Worm (Caenorhabditis elegans) whole organism, L1 larva: ENCODE measurements around the gene F54F2.7.

Experiments
- F16B12.6 ChIP-seq: fragments of 150-350 bp; optimal IDR thresholded peaks from 2 replicates; lab custom pipeline; 2014; ENCODE audit warnings: missing biosample characterization, missing genetic modification characterization
- Y116A8C.19 ChIP-seq: sonication (generic microtip); optimal IDR thresholded peaks from 2 replicates; lab custom pipeline; 2016; ENCODE audit warnings: missing compliant biosample characterization, missing genetic modification characterization, borderline replicate concordance
- aha-1 ChIP-seq: fragments of 150-350 bp; optimal IDR thresholded peaks from 2 replicates; lab custom pipeline; 2014; ENCODE audit warnings: missing biosample characterization, missing genetic modification characterization
- alr-1 ChIP-seq: fragments of 200-800 bp; sonication (Bioruptor generic); optimal IDR thresholded peaks from 2 replicates; lab custom pipeline; 2018; ENCODE audit warnings: borderline replicate concordance, mild to moderate bottlenecking, missing genetic modification characterization, missing compliant biosample characterization
- ama-1 ChIP-seq: fragments of 150-350 bp; optimal IDR thresholded peaks from 2 replicates; lab custom pipeline; 2014
- ceh-8 ChIP-seq: fragments of 200-800 bp; sonication (Bioruptor generic); optimal IDR thresholded peaks from 2 replicates; lab custom pipeline; 2018; ENCODE audit warnings: mild to moderate bottlenecking, missing genetic modification characterization, moderate library complexity, missing compliant biosample characterization
- ceh-90 ChIP-seq: sonication (generic microtip); optimal IDR thresholded peaks from 2 replicates; lab custom pipeline; 2016; ENCODE audit warnings: missing genetic modification characterization, missing compliant biosample characterization
- ces-1 ChIP-seq: fragments of 150-350 bp; optimal IDR thresholded peaks from 2 replicates; lab custom pipeline; 2014; ENCODE audit warnings: missing biosample characterization, missing genetic modification reagents, missing genetic modification characterization
- dsc-1 ChIP-seq: sonication (generic microtip); optimal IDR thresholded peaks from 2 replicates; lab custom pipeline; 2016; ENCODE audit warnings: mild to moderate bottlenecking, missing genetic modification characterization, missing compliant biosample characterization
- efl-3 ChIP-seq: fragments of 200-800 bp; sonication (Bioruptor generic); optimal IDR thresholded peaks from 2 replicates; lab custom pipeline; 2018; ENCODE audit warnings: mild to moderate bottlenecking, missing genetic modification characterization, missing compliant biosample characterization
- egl-13 ChIP-seq: sonication (generic microtip); optimal IDR thresholded peaks from 2 replicates; lab custom pipeline; 2016; ENCODE audit warnings: missing genotype, missing genetic modification reagents, missing genetic modification characterization, missing compliant biosample characterization
- elt-2 ChIP-seq: sonication (generic microtip); optimal IDR thresholded peaks from 2 replicates; lab custom pipeline; 2016; ENCODE audit warnings: missing genetic modification characterization, mild to moderate bottlenecking, inconsistent platforms, missing compliant biosample characterization, missing genetic modification reagents
- ets-5 ChIP-seq: fragments of 200-800 bp; sonication (Bioruptor generic); IDR thresholded peaks from 2 replicates; pipeline ENCODE4 v1.3.6; 2022; ENCODE audit warnings: missing genetic modification characterization, missing compliant biosample characterization
- fkh-10 ChIP-seq: sonication (generic microtip); optimal IDR thresholded peaks from 2 replicates; lab custom pipeline; 2017; ENCODE audit warnings: missing biosample characterization, missing genetic modification reagents, missing genetic modification characterization
- fkh-4 ChIP-seq: sonication (generic microtip); optimal IDR thresholded peaks from 2 replicates; lab custom pipeline; 2016; ENCODE audit warnings: missing compliant biosample characterization, missing genetic modification characterization, borderline replicate concordance
- grh-1 ChIP-seq: fragments of 200-800 bp; sonication (Bioruptor generic); IDR thresholded peaks from 2 replicates; pipeline ENCODE4 v1.3.6; 2022; ENCODE audit warnings: missing genetic modification reagents, missing genetic modification characterization, missing compliant biosample characterization
- hlh-4 ChIP-seq: sonication (generic microtip); optimal IDR thresholded peaks from 2 replicates; lab custom pipeline; 2016; ENCODE audit warnings: mild to moderate bottlenecking, missing genetic modification characterization, missing compliant biosample characterization
- isw-1 ChIP-seq: fragments of 200-800 bp; sonication (Bioruptor generic); IDR thresholded peaks from 2 replicates; pipeline ENCODE4 v1.3.6; 2022; ENCODE audit warnings: missing genetic modification characterization, missing compliant biosample characterization
- lin-13 ChIP-seq: fragments of 150-350 bp; optimal IDR thresholded peaks from 2 replicates; lab custom pipeline; 2014; ENCODE audit warnings: missing biosample characterization, missing genetic modification reagents, missing genetic modification characterization
- lin-14 ChIP-seq: fragments of 200-800 bp; sonication (Bioruptor generic); optimal IDR thresholded peaks from 2 replicates; lab custom pipeline; 2018; ENCODE audit warnings: mild to moderate bottlenecking, missing genetic modification characterization, moderate library complexity, missing compliant biosample characterization
- lin-39 ChIP-seq: fragments of 150-350 bp; optimal IDR thresholded peaks from 2 replicates; lab custom pipeline; 2014; ENCODE audit warnings: missing biosample characterization, missing genetic modification reagents, missing genetic modification characterization
- lsy-2 ChIP-seq, 2 experiments: fragments of 150-350 bp; optimal IDR thresholded peaks; 2 replicates each; lab custom pipeline; 2014; ENCODE audit warnings: missing biosample characterization in 2 of 2, missing genetic modification characterization in 2 of 2
- mab-9 ChIP-seq: fragments of 200-800 bp; sonication (Bioruptor generic); IDR thresholded peaks from 2 replicates; pipeline ENCODE4 v1.3.6; 2022; ENCODE audit warnings: missing genetic modification reagents, missing genetic modification characterization, missing compliant biosample characterization
- mdl-1 ChIP-seq, 2 experiments: fragments of 150-350 bp; optimal IDR thresholded peaks; 2 replicates each; lab custom pipeline; 2014 to 2017; ENCODE audit warnings: missing biosample characterization in 2 of 2, missing genetic modification characterization in 2 of 2, inconsistent platforms in 1 of 2
- mef-2 ChIP-seq: fragments of 150-350 bp; optimal IDR thresholded peaks from 2 replicates; lab custom pipeline; 2014; ENCODE audit warnings: missing biosample characterization, missing genetic modification characterization
- nhr-11 ChIP-seq: fragments of 150-350 bp; optimal IDR thresholded peaks from 2 replicates; lab custom pipeline; 2014; ENCODE audit warnings: missing biosample characterization, missing genetic modification characterization
- nhr-20 ChIP-seq: sonication (generic microtip); optimal IDR thresholded peaks from 2 replicates; lab custom pipeline; 2016; ENCODE audit warnings: mild to moderate bottlenecking, missing genetic modification characterization, missing compliant biosample characterization
- nhr-237 ChIP-seq: fragments of 150-350 bp; optimal IDR thresholded peaks from 2 replicates; lab custom pipeline; 2014; ENCODE audit warnings: missing biosample characterization, missing genetic modification characterization
- nhr-28 ChIP-seq: fragments of 150-350 bp; optimal IDR thresholded peaks from 2 replicates; lab custom pipeline; 2014; ENCODE audit warnings: missing biosample characterization, missing genetic modification characterization
- nhr-71 ChIP-seq: sonication (generic microtip); optimal IDR thresholded peaks from 2 replicates; lab custom pipeline; 2016; ENCODE audit warnings: mild to moderate bottlenecking, missing genetic modification characterization, moderate library complexity, missing compliant biosample characterization
- nhr-76 ChIP-seq: sonication (generic microtip); optimal IDR thresholded peaks from 2 replicates; lab custom pipeline; 2017; ENCODE audit warnings: missing biosample characterization, missing genetic modification characterization
- nhr-84 ChIP-seq: sonication (generic microtip); optimal IDR thresholded peaks from 2 replicates; lab custom pipeline; 2017; ENCODE audit warnings: missing biosample characterization, missing genetic modification characterization
- nhr-90 ChIP-seq: sonication (generic microtip); optimal IDR thresholded peaks from 2 replicates; lab custom pipeline; 2016; ENCODE audit warnings: mild to moderate bottlenecking, missing genetic modification characterization, missing compliant biosample characterization; ENCODE audit not compliant: poor library complexity
- pag-3 ChIP-seq: sonication (generic microtip); optimal IDR thresholded peaks from 2 replicates; lab custom pipeline; 2017; ENCODE audit warnings: missing genetic modification characterization, mild to moderate bottlenecking, missing compliant biosample characterization, antibody characterized with exemption, borderline replicate concordance; ENCODE audit not compliant: insufficient read depth
- pqm-1 ChIP-seq: sonication (generic microtip); optimal IDR thresholded peaks from 3 replicates; lab custom pipeline; 2017; ENCODE audit warnings: missing biosample characterization, missing genetic modification characterization
- rnt-1 ChIP-seq: sonication (generic microtip); optimal IDR thresholded peaks from 2 replicates; lab custom pipeline; 2016; ENCODE audit warnings: mild to moderate bottlenecking, missing genetic modification characterization, moderate library complexity, missing compliant biosample characterization
- skn-1 ChIP-seq: fragments of 150-350 bp; optimal IDR thresholded peaks from 2 replicates; lab custom pipeline; 2014; ENCODE audit warnings: missing biosample characterization, missing genetic modification characterization
- snu-23 ChIP-seq: sonication (generic microtip); optimal IDR thresholded peaks from 2 replicates; lab custom pipeline; 2016; ENCODE audit warnings: missing genetic modification characterization, missing compliant biosample characterization
- sptf-1 ChIP-seq: fragments of 150-350 bp; optimal IDR thresholded peaks from 2 replicates; lab custom pipeline; 2014; ENCODE audit warnings: missing biosample characterization, missing genetic modification characterization
- tbx-2 ChIP-seq: sonication (generic microtip); optimal IDR thresholded peaks from 2 replicates; lab custom pipeline; 2016; ENCODE audit warnings: missing genetic modification characterization, missing compliant biosample characterization
- tlp-1 ChIP-seq: fragments of 150-350 bp; optimal IDR thresholded peaks from 2 replicates; lab custom pipeline; 2014; ENCODE audit warnings: missing biosample characterization, missing genetic modification characterization
- unc-130 ChIP-seq: fragments of 150-350 bp; optimal IDR thresholded peaks from 2 replicates; lab custom pipeline; 2017; ENCODE audit warnings: missing biosample characterization, missing genetic modification characterization, inconsistent platforms
- unc-30 ChIP-seq: sonication (generic microtip); optimal IDR thresholded peaks from 2 replicates; lab custom pipeline; 2017; ENCODE audit warnings: missing biosample characterization, missing genetic modification characterization
- unc-62 ChIP-seq: fragments of 150-350 bp; optimal IDR thresholded peaks from 2 replicates; lab custom pipeline; 2014; ENCODE audit warnings: missing biosample characterization, missing genetic modification reagents, missing genetic modification characterization
- unc-86 ChIP-seq: sonication (generic microtip); optimal IDR thresholded peaks from 2 replicates; lab custom pipeline; 2016; ENCODE audit warnings: missing genetic modification characterization, missing compliant biosample characterization
- unc-98 ChIP-seq: fragments of 200-800 bp; sonication (Bioruptor generic); IDR thresholded peaks from 2 replicates; pipeline ENCODE4 v1.3.6; 2022; ENCODE audit warnings: missing genetic modification characterization, missing compliant biosample characterization
- vab-15 ChIP-seq: sonication (generic microtip); optimal IDR thresholded peaks from 2 replicates; lab custom pipeline; 2017; ENCODE audit warnings: missing genotype, mild to moderate bottlenecking, missing genetic modification characterization, missing compliant biosample characterization
- zag-1 ChIP-seq: fragments of 150-350 bp; optimal IDR thresholded peaks from 2 replicates; lab custom pipeline; 2014; ENCODE audit warnings: missing biosample characterization, missing genetic modification characterization
- zip-4 ChIP-seq: fragments of 200-800 bp; sonication (Bioruptor generic); optimal IDR thresholded peaks from 2 replicates; lab custom pipeline; 2018; ENCODE audit warnings: mild to moderate bottlenecking, missing genetic modification characterization, moderate library complexity, missing compliant biosample characterization
- ztf-11 ChIP-seq, 2 experiments: sonication (generic microtip); optimal IDR thresholded peaks; 2 replicates each; lab custom pipeline; 2016 to 2017; ENCODE audit warnings: missing genetic modification characterization in 2 of 2, missing biosample characterization in 1 of 2, missing compliant biosample characterization in 1 of 2
- ztf-4 ChIP-seq: fragments of 150-350 bp; optimal IDR thresholded peaks from 2 replicates; lab custom pipeline; 2014; ENCODE audit warnings: missing biosample characterization, missing genetic modification characterization

Gene F54F2.7

ce11 chrIII:8799964-8800795, 7.0 kb downstream of the F54F2.7 start, which contains the start of gene F54F2.6 (continued):
- no peak for TF ChIP-seq alr-1 (tag; lab: Kevin White, UChicago)
- peak; percentile 86 for TF ChIP-seq nhr-11 (tag; lab: Kevin White, UChicago)
- peak; percentile 73 for TF ChIP-seq isw-1 (GFP tag; lab: Robert Waterston, UW)
- TF ChIP-seq ets-5, result no peak
- TF ChIP-seq mab-9, result peak; percentile 76
- TF ChIP-seq nhr-76 (tag; lab: Kevin White, UChicago), result peak; percentile 32
- peak; percentile 71 for TF ChIP-seq zag-1 (tag; lab: Kevin White, UChicago)
- TF ChIP-seq unc-86 (tag; lab: Kevin White, UChicago), result peak; percentile 98
- no peak for TF ChIP-seq sptf-1 (tag; lab: Kevin White, UChicago)
- no peak for TF ChIP-seq ces-1 (GFP tag; lab: Kevin White, UChicago)
- no peak for TF ChIP-seq ama-1 (lab: Kevin White, UChicago)
- no peak for TF ChIP-seq efl-3
- peak; percentile 93 for TF ChIP-seq egl-13
- peak; percentile 90 for TF ChIP-seq fkh-10 (GFP tag; lab: Kevin White, UChicago)
- no peak for TF ChIP-seq tlp-1 (tag; lab: Kevin White, UChicago)
- TF ChIP-seq lin-14 (GFP tag; lab: Kevin White, UChicago), result peak; percentile 100
- peak; percentile 53 for TF ChIP-seq zip-4 (GFP tag; lab: Kevin White, UChicago)
- TF ChIP-seq fkh-4, result peak; percentile 79
- peak; percentile 54 for TF ChIP-seq nhr-90 (tag; lab: Kevin White, UChicago)
- TF ChIP-seq skn-1 (tag; lab: Kevin White, UChicago), result no peak
- TF ChIP-seq nhr-20, result peak; percentile 90
- TF ChIP-seq unc-62 (GFP tag; lab: Kevin White, UChicago), result peak; percentile 69
- TF ChIP-seq unc-30 (tag; lab: Kevin White, UChicago), result peak; percentile 20
- TF ChIP-seq dsc-1 (tag; lab: Kevin White, UChicago), result peak; percentile 89
- TF ChIP-seq unc-98 (GFP tag; lab: Robert Waterston, UW), result no peak; the same call in 1 of the 2 replicates
- peak; percentile 90 for TF ChIP-seq snu-23 (GFP tag; lab: Kevin White, UChicago)
- TF ChIP-seq nhr-71 (tag; lab: Kevin White, UChicago), result peak; percentile 98
- TF ChIP-seq nhr-84, result no peak
- no peak for TF ChIP-seq pqm-1 (tag; lab: Kevin White, UChicago)
- peak; percentile 84 to 89 for TF ChIP-seq lsy-2 (tag; optimal IDR thresholded peaks at IDR 0.05; lab: Kevin White, UChicago)
- TF ChIP-seq pag-3 (tag; lab: Kevin White, UChicago), result no peak
- no peak for TF ChIP-seq hlh-4 (tag; lab: Kevin White, UChicago)
- peak in 1 of 2 experiments; percentile 61 for TF ChIP-seq ztf-11 (tag; optimal IDR thresholded peaks at IDR 0.05; lab: Kevin White, UChicago)
- peak; percentile 89 for TF ChIP-seq ztf-4 (tag; lab: Kevin White, UChicago)
- peak; percentile 64 to 94 for TF ChIP-seq mdl-1 (tag; optimal IDR thresholded peaks at IDR 0.05; lab: Kevin White, UChicago)
- peak; percentile 97 for TF ChIP-seq tbx-2 (tag; lab: Kevin White, UChicago)
- TF ChIP-seq ceh-90 (tag; lab: Kevin White, UChicago), result peak; percentile 17
- peak; percentile 90 for TF ChIP-seq lin-13
- TF ChIP-seq nhr-28 (tag; lab: Kevin White, UChicago), result no peak
- peak; percentile 86 for TF ChIP-seq rnt-1
- TF ChIP-seq grh-1 (GFP tag; lab: Robert Waterston, UW), result peak; percentile 55; the same call in 1 of the 2 replicates
- peak; percentile 84 for TF ChIP-seq mef-2
- TF ChIP-seq lin-39, result peak; percentile 63
- TF ChIP-seq Y116A8C.19 (tag; lab: Kevin White, UChicago), result no peak
- TF ChIP-seq F16B12.6 (tag; lab: Kevin White, UChicago), result peak; percentile 8
- peak; percentile 71 for TF ChIP-seq elt-2 (tag; lab: Kevin White, UChicago)
- no peak for TF ChIP-seq nhr-237 (tag; lab: Kevin White, UChicago)
- TF ChIP-seq aha-1 (tag; lab: Kevin White, UChicago), result peak; percentile 46
- peak; percentile 92 for TF ChIP-seq vab-15 (tag; lab: Kevin White, UChicago)
- TF ChIP-seq ceh-8 (GFP tag; lab: Kevin White, UChicago), result peak; percentile 67
- peak; percentile 75 for TF ChIP-seq unc-130 (tag; lab: Kevin White, UChicago)
